Worm (Caenorhabditis elegans): ENCODE measurements around the gene rab-28.

DNA sequence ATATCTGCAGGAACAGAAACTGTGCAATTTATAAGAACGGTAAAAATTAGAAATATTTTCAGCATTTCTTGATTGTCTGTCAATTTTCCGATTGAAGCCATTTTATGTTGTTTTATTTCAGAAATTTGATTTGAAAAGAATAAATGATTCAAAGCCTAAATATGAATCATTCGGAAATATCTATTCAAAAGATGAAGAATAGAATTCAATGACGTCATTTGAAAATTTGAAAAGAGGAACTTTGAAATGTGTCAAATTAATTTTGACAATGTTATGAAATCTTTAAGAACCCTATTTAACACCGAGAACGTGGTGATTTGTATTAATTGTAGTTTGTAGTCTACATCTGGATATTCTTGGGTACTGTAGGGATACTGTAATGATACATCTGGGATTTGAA, 51.3 kb downstream of the rab-28 start, which contains the start of gene C46C2.5:
- TF ChIP-seq ama-1 (optimal IDR thresholded peaks at IDR 0.05) (no peak), F13C5.2 (tag; optimal IDR thresholded peaks at IDR 0.05) (no peak), ets-7 (tag; optimal IDR thresholded peaks at IDR 0.05) (no peak), pes-1 (GFP tag; IDR thresholded peaks at IDR 0.05) (no peak)
